Worm (Caenorhabditis elegans) whole organism, L3 larva: Measurements from ENCODE around the gene C36B7.2.

ENCODE experiments used
- R02D3.7 ChIP-seq: fragments of 150-350 bp; optimal IDR thresholded peaks from 2 replicates; lab custom pipeline; 2014; ENCODE audit warnings: missing biosample characterization, missing genetic modification characterization
- ZK546.5 ChIP-seq: sonication (generic microtip); optimal IDR thresholded peaks from 2 replicates; lab custom pipeline; 2017; ENCODE audit warnings: missing biosample characterization, missing genetic modification characterization
- ama-1 ChIP-seq: fragments of 150-350 bp; optimal IDR thresholded peaks from 2 replicates; lab custom pipeline; 2018
- ceh-16 ChIP-seq: sonication (generic microtip); optimal IDR thresholded peaks from 2 replicates; lab custom pipeline; 2017; ENCODE audit warnings: missing biosample characterization, missing genetic modification characterization
- ceh-9 ChIP-seq: sonication (generic microtip); optimal IDR thresholded peaks from 2 replicates; lab custom pipeline; 2018; ENCODE audit warnings: missing biosample characterization, missing genetic modification characterization
- daf-12 ChIP-seq: fragments of 150-350 bp; optimal IDR thresholded peaks from 2 replicates; lab custom pipeline; 2014; ENCODE audit warnings: missing biosample characterization, missing genetic modification reagents, missing genetic modification characterization
- egl-27 ChIP-seq: sonication (generic microtip); optimal IDR thresholded peaks from 4 replicates; lab custom pipeline; 2017; ENCODE audit warnings: missing biosample characterization, missing genetic modification reagents, missing genetic modification characterization
- egl-5 ChIP-seq: fragments of 150-350 bp; optimal IDR thresholded peaks from 2 replicates; lab custom pipeline; 2017; ENCODE audit warnings: missing biosample characterization, missing genetic modification reagents, missing genetic modification characterization, inconsistent platforms
- elt-1 ChIP-seq: fragments of 150-350 bp; optimal IDR thresholded peaks from 2 replicates; lab custom pipeline; 2014; ENCODE audit warnings: missing biosample characterization, missing genetic modification characterization
- elt-2 ChIP-seq: sonication (generic microtip); optimal IDR thresholded peaks from 2 replicates; lab custom pipeline; 2016; ENCODE audit warnings: missing genetic modification reagents, mild to moderate bottlenecking, missing genetic modification characterization, missing compliant biosample characterization
- elt-3 ChIP-seq, 3 experiments: fragments of 150-350 bp in 1 of 3; sonication (generic microtip) in 2 of 3; optimal IDR thresholded peaks; 2 replicates in 2 of 3; 4 replicates in 1 of 3; lab custom pipeline; 2014 to 2017; ENCODE audit warnings: missing biosample characterization in 3 of 3, missing genetic modification characterization in 3 of 3
- eor-1 ChIP-seq, 2 experiments: fragments of 150-350 bp; optimal IDR thresholded peaks; 2 replicates each; lab custom pipeline; 2014 to 2018; ENCODE audit warnings: missing biosample characterization in 2 of 2, missing genetic modification characterization in 2 of 2
- fkh-10 ChIP-seq: sonication (generic microtip); optimal IDR thresholded peaks from 2 replicates; lab custom pipeline; 2017; ENCODE audit warnings: missing biosample characterization, missing genetic modification reagents, missing genetic modification characterization
- fkh-2 ChIP-seq: fragments of 150-350 bp; optimal IDR thresholded peaks from 2 replicates; lab custom pipeline; 2014; ENCODE audit warnings: missing biosample characterization, missing genetic modification reagents, missing genetic modification characterization
- fos-1 ChIP-seq: fragments of 150-350 bp; optimal IDR thresholded peaks from 2 replicates; lab custom pipeline; 2014; ENCODE audit warnings: missing biosample characterization, missing genetic modification characterization
- hmg-11 ChIP-seq: sonication (generic microtip); optimal IDR thresholded peaks from 2 replicates; lab custom pipeline; 2016; ENCODE audit warnings: missing genetic modification characterization, missing compliant biosample characterization
- jun-1 ChIP-seq: fragments of 150-350 bp; optimal IDR thresholded peaks from 2 replicates; lab custom pipeline; 2014; ENCODE audit warnings: missing biosample characterization, missing genetic modification reagents, missing genetic modification characterization
- lin-15B ChIP-seq: fragments of 150-350 bp; optimal IDR thresholded peaks from 2 replicates; lab custom pipeline; 2014; ENCODE audit warnings: missing biosample characterization, missing genetic modification characterization
- lin-39 ChIP-seq: fragments of 150-350 bp; optimal IDR thresholded peaks from 2 replicates; lab custom pipeline; 2018; ENCODE audit warnings: missing biosample characterization, missing genetic modification reagents, missing genetic modification characterization
- mdl-1 ChIP-seq: fragments of 150-350 bp; optimal IDR thresholded peaks from 2 replicates; lab custom pipeline; 2014; ENCODE audit warnings: missing biosample characterization, missing genetic modification characterization
- mml-1 ChIP-seq: fragments of 150-350 bp; sonication (generic microtip); optimal IDR thresholded peaks from 3 replicates; lab custom pipeline; 2014; ENCODE audit warnings: missing biosample characterization, missing genetic modification characterization
- nfya-1 ChIP-seq: sonication (generic microtip); optimal IDR thresholded peaks from 2 replicates; lab custom pipeline; 2017; ENCODE audit warnings: missing genetic modification characterization, mild to moderate bottlenecking, missing compliant biosample characterization, antibody characterized with exemption, moderate library complexity; ENCODE audit not compliant: insufficient read depth
- nhr-11 ChIP-seq: fragments of 150-350 bp; optimal IDR thresholded peaks from 2 replicates; lab custom pipeline; 2014; ENCODE audit warnings: missing biosample characterization, missing genetic modification characterization
- nhr-12 ChIP-seq: fragments of 150-350 bp; optimal IDR thresholded peaks from 2 replicates; lab custom pipeline; 2014; ENCODE audit warnings: missing biosample characterization, missing genetic modification characterization
- nhr-23 ChIP-seq: fragments of 150-350 bp; optimal IDR thresholded peaks from 2 replicates; lab custom pipeline; 2014; ENCODE audit warnings: missing biosample characterization, missing genetic modification reagents, missing genetic modification characterization
- nhr-237 ChIP-seq: fragments of 150-350 bp; optimal IDR thresholded peaks from 2 replicates; lab custom pipeline; 2014; ENCODE audit warnings: missing biosample characterization, missing genetic modification characterization
- nhr-25 ChIP-seq: sonication (generic microtip); optimal IDR thresholded peaks from 2 replicates; lab custom pipeline; 2017; ENCODE audit warnings: missing biosample characterization, missing genetic modification characterization
- nhr-28 ChIP-seq: fragments of 150-350 bp; optimal IDR thresholded peaks from 2 replicates; lab custom pipeline; 2014; ENCODE audit warnings: missing biosample characterization, missing genetic modification characterization
- nhr-43 ChIP-seq: sonication (generic microtip); optimal IDR thresholded peaks from 2 replicates; lab custom pipeline; 2016; ENCODE audit warnings: mild to moderate bottlenecking, missing genetic modification characterization, missing compliant biosample characterization; ENCODE audit not compliant: poor library complexity, severe bottlenecking
- nhr-67 ChIP-seq: fragments of 150-350 bp; optimal IDR thresholded peaks from 2 replicates; lab custom pipeline; 2014; ENCODE audit warnings: missing biosample characterization, missing genetic modification characterization
- nhr-76 ChIP-seq: fragments of 150-350 bp; sonication (generic microtip); optimal IDR thresholded peaks from 5 replicates; lab custom pipeline; 2014; ENCODE audit warnings: missing biosample characterization, missing genetic modification characterization
- pha-4 ChIP-seq: fragments of 150-350 bp; optimal IDR thresholded peaks from 2 replicates; lab custom pipeline; 2014; ENCODE audit warnings: missing biosample characterization, missing genetic modification reagents, missing genetic modification characterization
- pqm-1 ChIP-seq: fragments of 150-350 bp; optimal IDR thresholded peaks from 2 replicates; lab custom pipeline; 2017; ENCODE audit warnings: missing biosample characterization, missing genetic modification characterization, inconsistent platforms
- skn-1 ChIP-seq: fragments of 150-350 bp; optimal IDR thresholded peaks from 2 replicates; lab custom pipeline; 2014; ENCODE audit warnings: missing biosample characterization, missing genetic modification characterization
- snpc-4 ChIP-seq: fragments of 150-350 bp; optimal IDR thresholded peaks from 2 replicates; lab custom pipeline; 2014; ENCODE audit warnings: missing biosample characterization, missing genetic modification characterization
- tbx-2 ChIP-seq: sonication (generic microtip); optimal IDR thresholded peaks from 2 replicates; lab custom pipeline; 2016; ENCODE audit warnings: mild to moderate bottlenecking, missing genetic modification characterization, missing compliant biosample characterization
- unc-39 ChIP-seq: sonication (generic microtip); optimal IDR thresholded peaks from 4 replicates; lab custom pipeline; 2017; ENCODE audit warnings: missing biosample characterization, missing genetic modification characterization
- unc-62 ChIP-seq: fragments of 150-350 bp; sonication (generic microtip); optimal IDR thresholded peaks from 4 replicates; lab custom pipeline; 2014; ENCODE audit warnings: missing biosample characterization, missing genetic modification reagents, missing genetic modification characterization
- zag-1 ChIP-seq: fragments of 150-350 bp; optimal IDR thresholded peaks from 2 replicates; lab custom pipeline; 2014; ENCODE audit warnings: missing biosample characterization, missing genetic modification characterization
- ztf-11 ChIP-seq: fragments of 150-350 bp; optimal IDR thresholded peaks from 2 replicates; lab custom pipeline; 2014; ENCODE audit warnings: missing biosample characterization, missing genetic modification characterization
- ztf-4 ChIP-seq: fragments of 150-350 bp; optimal IDR thresholded peaks from 2 replicates; lab custom pipeline; 2014; ENCODE audit warnings: missing biosample characterization, missing genetic modification characterization

Gene C36B7.2

DNA sequence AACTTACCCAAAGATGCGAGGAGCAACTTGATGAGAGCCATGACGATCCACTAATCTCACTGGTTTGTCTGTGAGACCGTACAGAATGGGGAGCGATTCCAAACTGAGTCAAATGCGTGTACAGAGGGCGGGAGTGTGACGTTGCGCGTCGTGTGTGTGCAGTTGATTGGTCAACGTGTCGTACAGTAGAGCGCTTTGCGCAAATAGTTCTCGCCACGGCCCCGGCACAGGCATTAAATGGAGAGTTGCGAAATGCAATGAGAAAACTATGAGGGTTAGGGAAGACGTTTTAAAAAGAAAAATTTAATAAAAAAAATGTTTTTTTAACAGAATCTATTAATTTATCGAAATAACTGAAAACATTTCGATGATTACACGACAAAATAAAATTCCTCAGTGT lies 37.8 kb upstream of the C36B7.2 start, which contains the start of gene pdi-6 (continued):
- TF ChIP-seq zag-1 (tag; lab: Kevin White, UChicago) (no peak), fos-1 (tag; lab: Kevin White, UChicago) (no peak), nhr-237 (tag; lab: Kevin White, UChicago) (no peak), nhr-12 (no peak), pqm-1 (tag; lab: Kevin White, UChicago) (peak; percentile 77), nhr-25 (peak; percentile 96), mdl-1 (tag; lab: Kevin White, UChicago) (peak; percentile 17), ztf-11 (tag; lab: Kevin White, UChicago) (no peak), ztf-4 (tag; lab: Kevin White, UChicago) (peak; percentile 3), snpc-4 (tag; lab: Kevin White, UChicago) (peak; percentile 85), tbx-2 (tag; lab: Kevin White, UChicago) (peak; percentile 75), nhr-11 (tag; lab: Kevin White, UChicago) (no peak), unc-39 (tag; lab: Kevin White, UChicago) (no peak), daf-12 (tag; lab: Kevin White, UChicago) (no peak), pha-4 (tag; lab: Kevin White, UChicago) (peak; percentile 90), ceh-16 (tag; lab: Kevin White, UChicago) (no peak), elt-2 (tag; lab: Kevin White, UChicago) (peak; percentile 86), nhr-67 (tag; lab: Kevin White, UChicago) (no peak), ZK546.5 (tag; lab: Kevin White, UChicago) (no peak), nhr-43 (tag; lab: Kevin White, UChicago) (peak; percentile 82), jun-1 (tag; lab: Kevin White, UChicago) (peak; percentile 87), egl-27 (no peak)
- TF ChIP-seq, all 47 proteins: peak for 23

DNA sequence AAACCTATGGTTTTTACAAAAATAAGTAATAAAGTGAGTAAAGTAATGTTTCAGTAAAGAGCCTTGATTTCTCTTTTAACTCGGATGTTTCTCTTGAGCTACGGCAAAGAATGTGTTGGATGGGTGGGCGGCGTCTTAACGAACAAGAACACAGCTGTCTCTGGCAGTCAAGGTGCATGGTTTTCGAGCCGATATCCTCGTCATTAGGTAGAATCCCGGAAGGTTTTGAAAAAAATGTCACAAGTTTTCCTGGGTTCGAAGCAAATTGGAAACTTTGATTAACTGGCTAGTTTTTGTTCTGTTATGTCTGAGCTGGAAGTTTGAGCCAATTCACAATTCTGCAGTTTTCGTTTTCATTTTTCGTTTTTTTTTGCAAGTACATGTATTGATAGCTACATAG lies 31.0 kb upstream of the C36B7.2 start, which contains the start of gene B0403.6:
Gene B0403.6, minus strand, starts transcription at position 101 of the 400 bp plus-strand sequence.
- no peak for TF ChIP-seq zag-1 (tag; lab: Kevin White, UChicago)
- TF ChIP-seq elt-2 (tag; lab: Kevin White, UChicago), result no peak
- TF ChIP-seq elt-1, result no peak
- no peak for TF ChIP-seq nhr-67 (tag; lab: Kevin White, UChicago)
- no peak for TF ChIP-seq nhr-23 (tag; lab: Kevin White, UChicago)
- no peak for TF ChIP-seq pha-4 (tag; lab: Kevin White, UChicago)
- no peak for TF ChIP-seq mdl-1 (tag; lab: Kevin White, UChicago)
- no peak for TF ChIP-seq fkh-10
- TF ChIP-seq egl-5 (tag; lab: Kevin White, UChicago), result no peak
- no peak for TF ChIP-seq lin-15B (tag; lab: Kevin White, UChicago)
- no peak for TF ChIP-seq nhr-76 (tag; lab: Kevin White, UChicago)
- TF ChIP-seq fkh-2 (tag; lab: Kevin White, UChicago), result no peak
- TF ChIP-seq ZK546.5 (tag; lab: Kevin White, UChicago), result no peak
- TF ChIP-seq R02D3.7 (tag; lab: Kevin White, UChicago), result no peak
- no peak for TF ChIP-seq nfya-1 (tag; lab: Kevin White, UChicago)
- no peak for TF ChIP-seq pqm-1 (tag; lab: Kevin White, UChicago)
- TF ChIP-seq nhr-25, result no peak
- no peak for TF ChIP-seq nhr-12
- TF ChIP-seq unc-39 (tag; lab: Kevin White, UChicago), result no peak

DNA sequence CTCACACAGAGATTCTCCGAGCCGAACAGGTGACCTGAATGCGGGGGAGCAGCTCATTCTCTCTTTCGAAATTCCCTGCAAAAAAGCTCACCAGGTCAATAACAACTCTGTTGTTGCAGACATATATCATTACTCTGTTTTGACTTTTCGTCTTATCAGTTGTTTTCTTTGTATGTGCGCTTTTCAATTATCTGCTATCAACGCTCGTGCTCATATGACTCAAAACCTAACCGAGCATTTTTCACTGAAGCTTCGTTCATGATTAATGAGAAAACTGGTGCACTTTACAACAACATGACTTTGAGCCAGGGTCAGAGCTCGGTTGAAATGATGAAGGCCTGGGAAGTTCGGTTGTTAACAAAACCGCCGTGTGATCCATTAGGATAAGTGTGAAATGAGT lies 29.7 kb upstream of the C36B7.2 start:
- TF ChIP-seq elt-1, result no peak
- no peak for TF ChIP-seq nhr-28 (tag; lab: Kevin White, UChicago)
- no peak for TF ChIP-seq fkh-10
- no peak for TF ChIP-seq elt-3 (tag; optimal IDR thresholded peaks at IDR 0.05; lab: Kevin White, UChicago)
- TF ChIP-seq hmg-11 (tag; lab: Kevin White, UChicago), result no peak
- TF ChIP-seq egl-27, result no peak
- no peak for TF ChIP-seq pha-4 (tag; lab: Kevin White, UChicago)

DNA sequence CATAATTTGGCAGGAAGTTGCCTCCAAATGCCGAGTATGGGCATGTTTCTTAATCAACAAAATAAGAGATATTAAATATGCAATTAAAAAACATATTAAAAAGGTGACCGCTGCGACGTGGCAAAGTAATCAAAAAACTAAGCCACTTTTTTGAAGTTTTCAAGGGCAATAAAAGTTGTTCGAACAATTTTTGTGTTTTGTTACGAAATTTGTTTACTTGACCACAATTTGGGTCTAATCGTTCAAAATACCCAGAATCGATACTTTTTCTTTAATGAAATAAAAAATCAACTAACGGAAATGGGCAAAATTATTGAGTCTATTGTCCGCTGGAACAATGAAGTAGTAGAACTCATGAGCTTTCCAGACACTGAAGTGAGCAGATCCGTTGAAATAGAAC lies 21.1 kb upstream of the C36B7.2 start, which contains the start of gene Y1B5A.1:
Gene Y1B5A.1, plus strand, starts transcription at position 301 of the 400 bp plus-strand sequence.
- TF ChIP-seq nhr-23 (tag; lab: Kevin White, UChicago) (no peak), pha-4 (tag; lab: Kevin White, UChicago) (no peak), daf-12 (tag; lab: Kevin White, UChicago) (no peak), ztf-4 (tag; lab: Kevin White, UChicago) (no peak), nhr-67 (tag; lab: Kevin White, UChicago) (no peak), ZK546.5 (tag; lab: Kevin White, UChicago) (no peak), pqm-1 (tag; lab: Kevin White, UChicago) (no peak), nhr-12 (no peak), mml-1 (tag; lab: Kevin White, UChicago) (no peak), nhr-237 (tag; lab: Kevin White, UChicago) (no peak), skn-1 (no peak), eor-1 (tag; optimal IDR thresholded peaks at IDR 0.05; lab: Kevin White, UChicago) (no peak), ama-1 (lab: Kevin White, UChicago) (no peak), ceh-9 (tag; lab: Kevin White, UChicago) (no peak), lin-39 (tag; lab: Kevin White, UChicago) (no peak), zag-1 (tag; lab: Kevin White, UChicago) (no peak), R02D3.7 (tag; lab: Kevin White, UChicago) (no peak), nhr-76 (tag; lab: Kevin White, UChicago) (no peak), nhr-25 (no peak), unc-62 (GFP tag; lab: Kevin White, UChicago) (no peak)
